Fruit fly (Drosophila melanogaster): Measurements from ENCODE around the gene CG13760.

CG13760 gene

dm6 chrX:2546664-2547487 is 38.6 kb downstream of the CG13760 start (continued):
- TF ChIP-seq eve (GFP tag; optimal IDR thresholded peaks at IDR 0.05): peak in 1 of 2 experiments; percentile 37
- no peak for TF ChIP-seq Ravus (GFP tag; IDR thresholded peaks at IDR 0.05)
- no peak for TF ChIP-seq stc (GFP tag; IDR thresholded peaks at IDR 0.05)
- no peak for TF ChIP-seq Dll (GFP tag; IDR thresholded peaks at IDR 0.05; ENCODE audit: partially characterized antibody)
- TF ChIP-seq chn (GFP tag; optimal IDR thresholded peaks at IDR 0.05): no peak
- no peak for TF ChIP-seq jing (GFP tag; optimal IDR thresholded peaks at IDR 0.05)
- TF ChIP-seq CG14667 (GFP tag; IDR thresholded peaks at IDR 0.05): no peak
- TF ChIP-seq ind (GFP tag; optimal IDR thresholded peaks at IDR 0.05): peak; percentile 30
- no peak for TF ChIP-seq CG7987 (GFP tag; optimal IDR thresholded peaks at IDR 0.05)
- no peak for TF ChIP-seq Sry-δ (GFP tag; optimal IDR thresholded peaks at IDR 0.05)
- no peak for TF ChIP-seq ems (GFP tag; optimal IDR thresholded peaks at IDR 0.05)
- peak; percentile 37 for TF ChIP-seq CG17359 (tag; optimal IDR thresholded peaks at IDR 0.05)
- peak; percentile 5 for TF ChIP-seq CG13296 (GFP tag; optimal IDR thresholded peaks at IDR 0.05)
- peak; percentile 48 for TF ChIP-seq CG3281 (GFP tag; optimal IDR thresholded peaks at IDR 0.05)
- TF ChIP-seq Gug (GFP tag; IDR thresholded peaks at IDR 0.05): no peak
- peak; percentile 18; the same call in 1 of the 2 replicates for TF ChIP-seq CG31441 (GFP tag; IDR thresholded peaks at IDR 0.05)
- TF ChIP-seq croc (GFP tag; conservative IDR thresholded peaks at IDR 0.05): no peak
- peak; percentile 38 for TF ChIP-seq CG11504 (tag; optimal IDR thresholded peaks at IDR 0.05)
- no peak for TF ChIP-seq Oaz (GFP tag; IDR thresholded peaks at IDR 0.05)
- TF ChIP-seq Jarid2 (GFP tag; optimal IDR thresholded peaks at IDR 0.05): no peak
- no peak for TF ChIP-seq CG7928 (GFP tag; optimal IDR thresholded peaks at IDR 0.05)
- TF ChIP-seq otp (GFP tag; IDR thresholded peaks at IDR 0.05): no peak
- TF ChIP-seq disco-r (GFP tag; optimal IDR thresholded peaks at IDR 0.05): no peak
- TF ChIP-seq ham (GFP tag; IDR thresholded peaks at IDR 0.05): no peak
- peak; percentile 46 for TF ChIP-seq cwo (GFP tag; optimal IDR thresholded peaks at IDR 0.05)
- TF ChIP-seq Atf-2 (GFP tag; optimal IDR thresholded peaks at IDR 0.05): no peak
- no peak for TF ChIP-seq lilli (GFP tag; optimal IDR thresholded peaks at IDR 0.05)
- no peak for TF ChIP-seq CG16813 (GFP tag; IDR thresholded peaks at IDR 0.05; ENCODE audit: partially characterized antibody)
- TF ChIP-seq CG12744 (GFP tag; optimal IDR thresholded peaks at IDR 0.05): no peak
- no peak for TF ChIP-seq da (GFP tag; optimal IDR thresholded peaks at IDR 0.05)
- peak; percentile 32 for TF ChIP-seq grau (tag; optimal IDR thresholded peaks at IDR 0.05)
- no peak for TF ChIP-seq CG18262 (tag; optimal IDR thresholded peaks at IDR 0.05)
- no peak for TF ChIP-seq CG14014 (GFP tag; IDR thresholded peaks at IDR 0.05)
- TF ChIP-seq CG17912 (GFP tag; optimal IDR thresholded peaks at IDR 0.05): no peak
- peak; percentile 16 for TF ChIP-seq Sox102F (GFP tag; optimal IDR thresholded peaks at IDR 0.05)
- TF ChIP-seq sens (GFP tag): peak; percentile 41
- no peak for TF ChIP-seq Mad (GFP tag; optimal IDR thresholded peaks at IDR 0.05)
- no peak for TF ChIP-seq Eip74EF (GFP tag; optimal IDR thresholded peaks at IDR 0.05)
- no peak for TF ChIP-seq CG4424 (GFP tag; optimal IDR thresholded peaks at IDR 0.05)
- no peak for TF ChIP-seq CG8478 (optimal IDR thresholded peaks at IDR 0.05)
- no peak for TF ChIP-seq CG7372 (GFP tag; IDR thresholded peaks at IDR 0.05)
- TF ChIP-seq CG7839 (tag; optimal IDR thresholded peaks at IDR 0.05): peak; percentile 32
- TF ChIP-seq CG13424 (tag; optimal IDR thresholded peaks at IDR 0.05): peak; percentile 10
- no peak for TF ChIP-seq CG6791 (GFP tag; IDR thresholded peaks at IDR 0.05; ENCODE audit: partially characterized antibody)
- TF ChIP-seq Spps (tag; optimal IDR thresholded peaks at IDR 0.05): no peak
- no peak for TF ChIP-seq dati (GFP tag; IDR thresholded peaks at IDR 0.05)
- no peak for TF ChIP-seq sob (GFP tag; IDR thresholded peaks at IDR 0.05)
- no peak for TF ChIP-seq NK7.1 (GFP tag; optimal IDR thresholded peaks at IDR 0.05)
- TF ChIP-seq Xrp1 (GFP tag; IDR thresholded peaks at IDR 0.05): no peak
- no peak for TF ChIP-seq nau (GFP tag; optimal IDR thresholded peaks at IDR 0.05)

Data from whole organism, embryonic.